Worm (Caenorhabditis elegans) whole organism, mixed stage, embryonic: ENCODE data around the gene grwd-1.

ENCODE experiments used
- blmp-1 ChIP-seq: fragments of 150-350 bp; optimal IDR thresholded peaks from 2 replicates; lab custom pipeline; 2014; ENCODE audit warnings: missing biosample characterization, missing genetic modification characterization
- elt-3 ChIP-seq: fragments of 150-350 bp; optimal IDR thresholded peaks from 2 replicates; lab custom pipeline; 2014; ENCODE audit warnings: missing biosample characterization, missing genetic modification characterization
- lin-13 ChIP-seq: fragments of 150-350 bp; optimal IDR thresholded peaks from 2 replicates; lab custom pipeline; 2014; ENCODE audit warnings: missing biosample characterization, missing genetic modification characterization
- lsy-2 ChIP-seq: fragments of 150-350 bp; optimal IDR thresholded peaks from 2 replicates; lab custom pipeline; 2014; ENCODE audit warnings: missing biosample characterization, missing genetic modification characterization
- nhr-12 ChIP-seq: fragments of 150-350 bp; optimal IDR thresholded peaks from 2 replicates; lab custom pipeline; 2014; ENCODE audit warnings: missing biosample characterization, missing genetic modification characterization
- nhr-28 ChIP-seq: fragments of 150-350 bp; optimal IDR thresholded peaks from 2 replicates; lab custom pipeline; 2014; ENCODE audit warnings: missing biosample characterization, missing genetic modification characterization
- unc-62 ChIP-seq: fragments of 150-350 bp; optimal IDR thresholded peaks from 2 replicates; lab custom pipeline; 2014; ENCODE audit warnings: missing biosample characterization, missing genetic modification reagents, missing genetic modification characterization

ce11 chrIII:5141935-5142334 is 11.3 kb upstream of the grwd-1 start:
- TF ChIP-seq lin-13 (tag; lab: Kevin White, UChicago) = no peak
- no peak for TF ChIP-seq lsy-2 (tag; lab: Kevin White, UChicago)
- TF ChIP-seq nhr-28 = no peak
- no peak for TF ChIP-seq blmp-1 (tag; lab: Kevin White, UChicago)
- no peak for TF ChIP-seq elt-3 (tag; lab: Kevin White, UChicago)
- TF ChIP-seq unc-62 (GFP tag; lab: Kevin White, UChicago) = no peak
- no peak for TF ChIP-seq nhr-12 (tag; lab: Kevin White, UChicago)
